Fruit fly (Drosophila melanogaster): ENCODE data around the gene CG32512.

CG32512 gene

dm6 chrX:21027929-21028575 lies 39.3 kb downstream of the CG32512 start, which contains the start of gene CG1532 (continued):
- no peak for TF ChIP-seq CG17359 (tag; optimal IDR thresholded peaks at IDR 0.05)
- no peak for TF ChIP-seq vfl (GFP tag; optimal IDR thresholded peaks at IDR 0.05)
- no peak for TF ChIP-seq gsb-n (tag; optimal IDR thresholded peaks at IDR 0.05)
- TF ChIP-seq Antp (GFP tag; optimal IDR thresholded peaks at IDR 0.05) = no peak
- TF ChIP-seq CG12942 (GFP tag; optimal IDR thresholded peaks at IDR 0.05) = no peak
- no peak for TF ChIP-seq Optix (GFP tag; IDR thresholded peaks at IDR 0.05)
- TF ChIP-seq zfh1 (GFP tag; IDR thresholded peaks at IDR 0.05) = no peak
- TF ChIP-seq CG2199 (GFP tag; IDR thresholded peaks at IDR 0.05) = no peak
- peak; percentile 48 for TF ChIP-seq MESR4 (GFP tag; optimal IDR thresholded peaks at IDR 0.05)
- TF ChIP-seq Dbx (GFP tag; IDR thresholded peaks at IDR 0.05) = 0 out of 3 replicates have a peak, but pooled peaks have one; percentile 37
- TF ChIP-seq trh (GFP tag; optimal IDR thresholded peaks at IDR 0.05) = no peak
- TF ChIP-seq nmo (GFP tag; optimal IDR thresholded peaks at IDR 0.05) = no peak
- no peak for TF ChIP-seq Atf3 (GFP tag; optimal IDR thresholded peaks at IDR 0.05)
- no peak for TF ChIP-seq CG7556 (GFP tag; optimal IDR thresholded peaks at IDR 0.05)
- TF ChIP-seq hkb (optimal IDR thresholded peaks at IDR 0.05) = no peak
- 0 out of 2 replicates have a peak, but pooled peaks have one; percentile 13 for TF ChIP-seq hkb (GFP tag; IDR thresholded peaks at IDR 0.05)
- no peak for TF ChIP-seq crol (GFP tag; IDR thresholded peaks at IDR 0.05)
- TF ChIP-seq CG12219 (GFP tag; optimal IDR thresholded peaks at IDR 0.05) = no peak
- TF ChIP-seq tin (GFP tag; optimal IDR thresholded peaks at IDR 0.05) = no peak
- no peak for TF ChIP-seq p53 (GFP tag; optimal IDR thresholded peaks at IDR 0.05)
- no peak for TF ChIP-seq CG31365 (tag; optimal IDR thresholded peaks at IDR 0.05)
- TF ChIP-seq pho (GFP tag; optimal IDR thresholded peaks at IDR 0.05) = no peak
- peak; percentile 4 for TF ChIP-seq phol (tag; optimal IDR thresholded peaks at IDR 0.05)
- no peak for TF ChIP-seq CG11695 (GFP tag; IDR thresholded peaks at IDR 0.05)
- no peak for TF ChIP-seq nom (GFP tag; optimal IDR thresholded peaks at IDR 0.05)
- TF ChIP-seq CG11560 (tag; IDR thresholded peaks at IDR 0.05) = no peak
- no peak for TF ChIP-seq CG10366 (GFP tag; IDR thresholded peaks at IDR 0.05)
- TF ChIP-seq fu2 (GFP tag; optimal IDR thresholded peaks at IDR 0.05) = no peak
- no peak for TF ChIP-seq Stat92E (GFP tag; optimal IDR thresholded peaks at IDR 0.05)
- no peak for TF ChIP-seq Ptx1 (GFP tag; IDR thresholded peaks at IDR 0.05)
- TF ChIP-seq CG9817 (tag; optimal IDR thresholded peaks at IDR 0.05) = no peak
- TF ChIP-seq CG3995 (GFP tag; optimal IDR thresholded peaks at IDR 0.05) = no peak
- peak; percentile 26 for TF ChIP-seq CG1832 (GFP tag; optimal IDR thresholded peaks at IDR 0.05)
- no peak for TF ChIP-seq CG14014 (GFP tag; IDR thresholded peaks at IDR 0.05)
- no peak for TF ChIP-seq Aef1 (GFP tag; IDR thresholded peaks at IDR 0.05)
- TF ChIP-seq bowl (GFP tag; IDR thresholded peaks at IDR 0.05) = no peak; the same call in 1 of the 2 replicates
- TF ChIP-seq tgo (GFP tag; IDR thresholded peaks at IDR 0.05) = no peak
- TF ChIP-seq cad (GFP tag; optimal IDR thresholded peaks at IDR 0.05) = no peak
- TF ChIP-seq Rx (GFP tag; IDR thresholded peaks at IDR 0.05) = no peak
- TF ChIP-seq Kr (GFP tag; optimal IDR thresholded peaks at IDR 0.05) = no peak
- no peak for TF ChIP-seq ci (GFP tag; IDR thresholded peaks at IDR 0.05)
- TF ChIP-seq gem (tag; optimal IDR thresholded peaks at IDR 0.05) = no peak
- no peak for TF ChIP-seq NfI (GFP tag; optimal IDR thresholded peaks at IDR 0.05)
- no peak for TF ChIP-seq chif (GFP tag; optimal IDR thresholded peaks at IDR 0.05)
- no peak for TF ChIP-seq corto (GFP tag; optimal IDR thresholded peaks at IDR 0.05)
- peak; percentile 60 for TF ChIP-seq Dref (GFP tag; IDR thresholded peaks at IDR 0.05)
- TF ChIP-seq pum (GFP tag; optimal IDR thresholded peaks at IDR 0.05) = no peak
- TF ChIP-seq MBD-R2 (GFP tag; IDR thresholded peaks at IDR 0.05) = peak; percentile 37; the same call in 1 of the 2 replicates
- TF ChIP-seq CG2120 (GFP tag; optimal IDR thresholded peaks at IDR 0.05) = no peak
- TF ChIP-seq Ssrp (tag; optimal IDR thresholded peaks at IDR 0.05) = no peak
- TF ChIP-seq CG8281 (tag; optimal IDR thresholded peaks at IDR 0.05) = no peak
- no peak for TF ChIP-seq Camta (GFP tag; optimal IDR thresholded peaks at IDR 0.05)

All from whole organism, embryonic.